Worm (Caenorhabditis elegans) whole organism, L1 larva: ENCODE results near the gene Y11D7A.5.

Experiments used
- elt-2 ChIP-seq: sonication (generic microtip); optimal IDR thresholded peaks from 2 replicates; lab custom pipeline; 2016; ENCODE audit warnings: missing genetic modification characterization, mild to moderate bottlenecking, inconsistent platforms, missing compliant biosample characterization, missing genetic modification reagents
- elt-3 ChIP-seq, 6 experiments: fragments of 150-350 bp in 1 of 6; sonication (generic microtip); optimal IDR thresholded peaks; 2 replicates each; lab custom pipeline; 2017 to 2018; ENCODE audit warnings: missing biosample characterization in 6 of 6, missing genetic modification characterization in 6 of 6, inconsistent platforms in 1 of 6
- grh-1 ChIP-seq: fragments of 200-800 bp; sonication (Bioruptor generic); IDR thresholded peaks from 2 replicates; pipeline ENCODE4 v1.3.6; 2022; ENCODE audit warnings: missing genetic modification reagents, missing genetic modification characterization, missing compliant biosample characterization
- rnt-1 ChIP-seq: sonication (generic microtip); optimal IDR thresholded peaks from 2 replicates; lab custom pipeline; 2016; ENCODE audit warnings: mild to moderate bottlenecking, missing genetic modification characterization, moderate library complexity, missing compliant biosample characterization
- snpc-4 ChIP-seq: fragments of 150-350 bp; optimal IDR thresholded peaks from 2 replicates; lab custom pipeline; 2014; ENCODE audit warnings: missing biosample characterization, missing genetic modification characterization
- zag-1 ChIP-seq: fragments of 150-350 bp; optimal IDR thresholded peaks from 2 replicates; lab custom pipeline; 2014; ENCODE audit warnings: missing biosample characterization, missing genetic modification characterization

DNA sequence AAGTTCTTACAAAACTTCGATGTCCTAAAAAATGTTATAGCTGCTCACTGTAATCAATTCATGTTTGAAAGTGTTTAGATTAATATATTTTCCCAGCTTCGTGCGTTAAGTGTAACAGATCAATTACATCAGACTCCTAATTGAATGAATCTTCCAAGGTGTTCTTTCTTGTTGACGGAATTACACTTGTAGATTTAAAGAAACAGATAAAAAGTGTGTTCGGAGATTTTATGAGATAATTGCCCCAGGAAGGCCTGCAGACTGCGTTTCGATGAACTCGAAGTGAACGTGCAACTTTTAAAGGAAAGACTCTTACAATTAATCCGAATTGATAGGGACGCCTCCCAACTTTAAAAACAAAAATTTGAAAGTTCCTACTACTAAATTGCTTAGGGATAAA lies 44.3 kb upstream of the Y11D7A.5 start:
- no peak for TF ChIP-seq elt-3 (tag; optimal IDR thresholded peaks at IDR 0.05; lab: Kevin White, UChicago)
- no peak for TF ChIP-seq grh-1
- TF ChIP-seq snpc-4 (tag; lab: Kevin White, UChicago): no peak
- TF ChIP-seq zag-1 (tag; lab: Kevin White, UChicago): no peak
- no peak for TF ChIP-seq rnt-1 (tag; lab: Kevin White, UChicago)
- TF ChIP-seq elt-2: no peak
